Fruit fly (Drosophila melanogaster): ENCODE results near the gene CG13898.
A peak's percentile ranks its signal among the peaks of the same experiment; 100 is the strongest.

Gene CG13898

DNA sequence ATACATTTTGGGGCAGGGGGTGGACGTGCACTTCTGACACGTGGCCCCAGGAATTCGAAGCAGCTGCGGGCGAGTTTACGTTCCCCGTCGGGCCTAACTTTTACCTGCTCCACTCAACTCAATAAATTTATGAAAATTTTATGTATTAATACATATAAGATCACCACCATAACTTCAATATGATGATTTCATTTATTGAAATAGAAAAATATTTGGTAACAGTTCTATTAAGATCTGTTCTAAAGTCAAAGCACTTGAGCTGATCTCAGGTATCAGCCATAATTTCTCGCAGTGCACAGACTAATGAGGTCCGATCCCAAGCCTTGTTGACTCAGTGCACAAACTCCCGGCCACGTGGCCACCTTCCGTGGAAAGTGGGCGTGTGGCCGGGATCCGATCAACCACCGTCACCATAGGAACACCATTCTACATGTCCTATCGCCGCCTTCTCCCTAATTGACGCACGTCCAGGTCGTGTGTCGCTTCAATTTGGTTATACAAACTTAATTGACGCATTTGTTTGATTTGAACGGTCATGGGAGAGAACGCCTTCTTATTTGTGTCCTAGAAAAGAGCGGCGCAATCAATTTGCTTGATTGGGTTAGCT, 6.3 kb upstream of the CG13898 start:
- TF ChIP-seq CG8478 (optimal IDR thresholded peaks at IDR 0.05) (no peak), usp (GFP tag; optimal IDR thresholded peaks at IDR 0.05) (no peak), psq (optimal IDR thresholded peaks at IDR 0.05) (no peak), pan (optimal IDR thresholded peaks at IDR 0.05) (no peak), Dll (optimal IDR thresholded peaks at IDR 0.05) (no peak), EcR (GFP tag; optimal IDR thresholded peaks at IDR 0.05) (no peak)

DNA sequence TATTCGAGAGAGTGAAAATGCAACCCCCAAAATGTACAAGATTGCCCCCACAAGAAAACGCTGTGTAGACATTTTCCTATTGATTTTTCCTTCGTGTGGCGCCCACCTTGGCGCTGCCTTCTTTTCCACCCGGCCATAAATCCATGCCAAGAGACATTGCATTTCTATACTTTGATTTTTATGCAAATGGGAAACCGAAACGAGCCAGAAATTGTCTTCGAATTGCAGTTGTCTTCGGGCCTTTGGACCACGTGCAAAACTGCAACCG, 5.6 kb upstream of the CG13898 start:
- TF ChIP-seq CG8478 (optimal IDR thresholded peaks at IDR 0.05) (no peak), psq (optimal IDR thresholded peaks at IDR 0.05) (no peak), pan (optimal IDR thresholded peaks at IDR 0.05) (no peak), usp (GFP tag; optimal IDR thresholded peaks at IDR 0.05) (no peak), Dll (optimal IDR thresholded peaks at IDR 0.05) (no peak), EcR (GFP tag; optimal IDR thresholded peaks at IDR 0.05) (no peak)

DNA sequence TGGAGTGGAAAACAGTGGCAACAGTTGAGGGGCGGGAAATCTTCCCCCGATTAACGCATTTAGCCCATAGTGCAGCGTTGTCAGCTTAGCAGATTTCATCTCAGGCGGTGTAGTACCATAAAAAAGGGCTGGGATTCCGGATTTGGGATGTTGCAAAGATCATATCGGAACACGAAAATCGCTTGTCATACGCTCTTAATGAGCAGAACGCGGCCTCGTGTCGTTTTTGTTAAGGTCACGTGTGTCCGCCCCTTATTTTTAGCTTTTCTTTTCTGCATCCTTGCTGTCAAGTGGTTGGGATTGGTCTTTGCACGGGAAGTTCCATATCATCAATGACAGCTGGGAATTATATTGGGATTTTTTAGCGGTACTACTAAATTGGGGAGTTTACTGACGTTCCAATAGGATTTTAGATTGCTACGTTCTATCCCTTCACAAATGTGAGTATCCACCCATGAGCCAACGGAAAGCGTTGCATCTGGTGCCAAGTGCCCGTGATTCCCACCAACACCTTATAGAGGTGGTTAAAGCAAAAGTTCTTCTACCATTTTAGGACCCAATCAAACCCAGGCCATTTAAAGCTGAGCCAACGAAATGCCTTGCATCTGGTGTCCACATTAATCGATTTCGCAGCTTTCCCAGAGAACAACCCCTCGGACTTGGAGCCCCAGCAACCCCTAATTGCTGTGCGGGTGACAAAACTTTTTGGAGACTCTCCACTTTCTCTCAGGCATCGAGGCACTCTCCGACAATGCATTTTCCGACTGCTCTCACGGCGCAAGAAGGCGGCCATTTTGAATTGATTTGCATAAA, 5.1 kb upstream of the CG13898 start:
- TF ChIP-seq pan (optimal IDR thresholded peaks at IDR 0.05), result no peak
- no peak for TF ChIP-seq CG8478 (optimal IDR thresholded peaks at IDR 0.05)
- no peak for TF ChIP-seq psq (optimal IDR thresholded peaks at IDR 0.05)
- TF ChIP-seq EcR (GFP tag; optimal IDR thresholded peaks at IDR 0.05), result no peak
- no peak for TF ChIP-seq Dll (optimal IDR thresholded peaks at IDR 0.05)
- no peak for TF ChIP-seq usp (GFP tag; optimal IDR thresholded peaks at IDR 0.05)

DNA sequence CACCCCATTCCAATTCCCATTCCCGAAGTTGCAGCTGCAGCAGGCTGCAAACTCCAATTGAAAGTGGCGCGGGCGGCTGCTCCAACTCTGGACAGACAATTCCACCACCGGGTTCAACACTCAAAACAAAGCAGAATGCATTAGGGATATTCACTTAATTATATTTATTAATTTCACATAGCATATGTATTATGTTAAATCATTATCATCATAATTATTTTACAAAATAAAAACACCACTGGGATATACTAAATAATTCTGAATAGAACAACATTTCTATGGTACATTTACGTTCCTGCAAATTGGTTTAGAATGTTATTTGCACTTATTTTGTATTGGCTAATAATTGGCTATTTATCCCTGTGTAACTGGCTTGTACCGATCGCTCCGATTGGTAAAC, 3.6 kb upstream of the CG13898 start:
- TF ChIP-seq Dll (optimal IDR thresholded peaks at IDR 0.05), result no peak
- TF ChIP-seq usp (GFP tag; optimal IDR thresholded peaks at IDR 0.05), result no peak
- TF ChIP-seq EcR (GFP tag; optimal IDR thresholded peaks at IDR 0.05), result no peak
- no peak for TF ChIP-seq psq (optimal IDR thresholded peaks at IDR 0.05)
- TF ChIP-seq pan (optimal IDR thresholded peaks at IDR 0.05), result no peak
- TF ChIP-seq CG8478 (optimal IDR thresholded peaks at IDR 0.05), result no peak

DNA sequence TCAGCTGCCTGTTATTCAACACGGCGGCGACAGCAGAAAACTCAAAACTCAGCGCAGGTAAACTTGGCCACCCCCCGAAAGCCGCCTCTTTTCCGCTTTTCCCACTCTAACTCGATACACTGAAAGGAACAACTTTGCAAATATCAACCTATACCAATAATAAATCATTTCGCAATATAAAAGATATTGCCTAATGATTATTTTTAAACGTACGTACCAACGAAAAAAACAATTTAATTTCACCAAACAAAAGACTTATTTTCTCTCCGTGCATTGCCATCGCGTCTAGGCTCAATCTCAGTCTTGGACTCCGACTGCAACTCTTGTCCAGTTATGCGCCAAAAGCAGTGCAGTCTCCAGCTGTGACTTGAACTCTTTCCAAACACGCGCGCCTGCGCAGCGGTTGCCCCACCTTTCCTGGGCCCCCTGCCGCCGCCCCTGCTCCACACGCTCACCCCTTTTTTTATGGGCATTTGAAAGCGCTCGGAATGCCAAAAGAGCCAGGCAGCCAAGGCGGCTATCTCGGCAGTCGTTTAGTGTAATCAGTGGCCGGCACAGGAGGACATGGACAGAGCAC, 1.9 kb upstream of the CG13898 start:
- TF ChIP-seq usp (GFP tag; optimal IDR thresholded peaks at IDR 0.05) (no peak), Dll (optimal IDR thresholded peaks at IDR 0.05) (no peak), EcR (GFP tag; optimal IDR thresholded peaks at IDR 0.05) (no peak), CG8478 (optimal IDR thresholded peaks at IDR 0.05) (no peak), psq (optimal IDR thresholded peaks at IDR 0.05) (no peak), pan (optimal IDR thresholded peaks at IDR 0.05) (no peak)

DNA sequence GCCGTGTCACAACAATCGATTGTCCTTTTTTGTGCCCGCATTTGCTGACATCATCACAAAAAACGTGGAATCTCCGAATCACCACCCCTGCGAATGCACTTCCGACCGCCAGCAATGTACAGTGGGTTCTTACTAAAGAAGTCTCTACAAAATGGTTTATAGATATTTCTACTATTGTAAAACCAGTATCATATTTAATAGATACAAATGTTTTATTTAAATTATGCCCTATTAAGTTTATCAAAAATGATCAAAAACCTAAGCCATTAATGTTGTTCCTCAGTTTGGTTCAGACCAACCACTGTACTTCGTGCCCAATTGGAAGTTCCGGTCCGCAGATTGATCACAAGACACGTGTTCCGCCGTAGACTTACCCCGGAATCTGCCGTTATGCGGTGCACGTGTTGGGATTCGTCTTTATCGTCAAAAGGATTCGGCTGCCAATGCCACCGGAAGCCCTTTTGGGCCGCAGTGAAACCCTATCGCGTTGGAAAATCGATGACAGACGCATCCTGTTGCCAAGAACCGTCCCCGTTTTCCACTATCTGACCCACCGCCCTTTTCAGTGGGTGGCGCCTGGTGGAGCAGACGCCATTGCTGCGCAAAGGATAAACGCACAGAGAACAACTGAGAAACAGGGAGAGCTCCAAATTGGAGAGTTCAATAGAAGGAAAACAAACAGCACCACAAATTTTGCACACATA, 858 bp upstream of the CG13898 start:
- TF ChIP-seq CG8478 (optimal IDR thresholded peaks at IDR 0.05), result no peak
- TF ChIP-seq pan (optimal IDR thresholded peaks at IDR 0.05), result no peak
- no peak for TF ChIP-seq EcR (GFP tag; optimal IDR thresholded peaks at IDR 0.05)
- no peak for TF ChIP-seq psq (optimal IDR thresholded peaks at IDR 0.05)
- TF ChIP-seq Dll (optimal IDR thresholded peaks at IDR 0.05), result no peak
- no peak for TF ChIP-seq usp (GFP tag; optimal IDR thresholded peaks at IDR 0.05)

DNA sequence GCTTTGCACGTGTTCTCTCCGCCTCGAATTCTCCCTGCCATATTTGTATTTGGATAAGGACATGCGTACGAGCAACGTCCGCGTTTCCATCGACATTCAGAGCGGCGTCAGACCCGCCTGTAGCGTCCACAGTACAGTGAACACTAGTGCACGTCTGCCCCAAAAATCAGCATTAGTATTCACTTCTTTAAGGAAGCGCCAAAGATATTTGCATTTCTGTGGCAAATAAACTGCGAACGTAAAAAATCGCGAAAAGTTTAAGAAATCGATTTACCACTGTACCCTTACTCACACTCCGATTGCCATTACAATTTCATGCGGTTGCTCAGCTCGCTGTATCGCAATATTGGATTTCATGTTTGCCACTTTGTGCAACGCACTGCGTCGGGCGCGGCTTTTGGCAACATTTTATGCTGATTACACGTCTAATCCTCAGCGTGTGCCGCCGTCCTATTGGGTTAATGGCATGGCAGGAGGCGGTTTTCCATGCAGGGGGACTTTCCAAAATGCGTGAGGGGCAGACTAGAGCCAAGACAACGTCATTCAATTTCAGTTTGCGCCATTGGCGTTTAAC, 1.1 kb downstream of the CG13898 start:
- no peak for TF ChIP-seq EcR (GFP tag; optimal IDR thresholded peaks at IDR 0.05)
- TF ChIP-seq pan (optimal IDR thresholded peaks at IDR 0.05), result no peak
- no peak for TF ChIP-seq Dll (optimal IDR thresholded peaks at IDR 0.05)
- no peak for TF ChIP-seq usp (GFP tag; optimal IDR thresholded peaks at IDR 0.05)
- TF ChIP-seq CG8478 (optimal IDR thresholded peaks at IDR 0.05), result no peak
- no peak for TF ChIP-seq psq (optimal IDR thresholded peaks at IDR 0.05)

DNA sequence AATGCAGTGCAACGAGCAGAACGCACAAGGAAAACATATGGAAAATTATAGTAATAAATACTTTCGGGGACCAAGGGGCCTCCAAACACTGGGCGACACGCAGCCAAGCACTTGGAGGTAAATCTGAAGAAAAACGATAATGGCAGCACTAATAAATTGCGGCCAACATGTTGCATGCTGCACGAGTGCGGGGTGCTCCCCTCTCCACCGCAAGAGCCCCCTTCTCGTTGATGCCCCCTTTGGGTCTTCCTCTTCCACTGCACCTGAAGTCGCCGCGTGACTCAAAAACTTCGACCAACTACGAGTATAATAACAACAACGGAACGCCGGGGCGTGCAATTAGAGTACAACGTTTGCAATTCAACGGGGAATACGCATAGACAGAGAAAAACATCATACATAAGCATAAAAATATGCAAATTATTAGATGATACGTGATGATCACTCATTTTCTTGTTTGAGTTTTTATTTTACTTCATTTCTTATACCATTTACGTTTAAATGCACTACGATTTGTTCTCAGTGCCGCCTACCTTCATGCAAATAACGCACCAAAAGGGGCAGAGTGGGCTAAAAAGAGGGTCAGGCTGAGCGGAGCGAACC, 1.9 kb downstream of the CG13898 start:
- TF ChIP-seq usp (GFP tag; optimal IDR thresholded peaks at IDR 0.05), result no peak
- no peak for TF ChIP-seq EcR (GFP tag; optimal IDR thresholded peaks at IDR 0.05)
- no peak for TF ChIP-seq CG8478 (optimal IDR thresholded peaks at IDR 0.05)
- no peak for TF ChIP-seq psq (optimal IDR thresholded peaks at IDR 0.05)
- no peak for TF ChIP-seq pan (optimal IDR thresholded peaks at IDR 0.05)
- peak; percentile 68 for TF ChIP-seq Dll (optimal IDR thresholded peaks at IDR 0.05)

DNA sequence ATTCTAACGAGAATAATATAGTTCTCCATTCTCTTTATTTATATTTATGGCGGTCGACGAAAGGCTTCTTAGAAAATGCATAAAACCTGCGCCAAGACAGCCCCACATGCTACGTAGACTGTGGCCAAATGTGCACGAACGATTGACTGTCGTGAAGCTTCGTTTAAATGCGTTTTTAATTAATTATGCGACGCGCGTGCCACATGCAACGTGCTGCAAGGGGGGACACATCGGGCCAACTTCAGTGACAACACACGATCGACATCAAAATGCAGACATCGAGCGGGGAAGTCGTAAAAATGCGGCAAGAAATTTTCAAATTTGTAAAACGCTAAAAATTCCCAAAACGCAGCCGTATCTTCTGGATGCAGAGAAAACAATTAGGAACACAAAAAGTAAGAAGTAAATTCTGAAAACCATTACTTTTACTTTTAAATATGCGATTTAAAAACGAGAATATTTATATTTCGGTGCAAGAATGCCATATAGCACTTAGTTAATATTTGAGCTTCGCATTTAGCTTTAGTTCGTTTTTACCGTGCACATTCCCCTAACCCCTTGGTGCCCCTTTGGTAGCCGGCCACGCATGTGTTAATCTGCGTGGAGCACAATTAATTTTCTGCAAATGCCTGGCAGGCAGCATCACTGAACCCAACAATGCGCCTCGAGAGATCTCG, 3.9 kb downstream of the CG13898 start:
- TF ChIP-seq EcR (GFP tag; optimal IDR thresholded peaks at IDR 0.05) (no peak), pan (optimal IDR thresholded peaks at IDR 0.05) (no peak), usp (GFP tag; optimal IDR thresholded peaks at IDR 0.05) (no peak), psq (optimal IDR thresholded peaks at IDR 0.05) (no peak), CG8478 (optimal IDR thresholded peaks at IDR 0.05) (no peak), Dll (optimal IDR thresholded peaks at IDR 0.05) (no peak)

DNA sequence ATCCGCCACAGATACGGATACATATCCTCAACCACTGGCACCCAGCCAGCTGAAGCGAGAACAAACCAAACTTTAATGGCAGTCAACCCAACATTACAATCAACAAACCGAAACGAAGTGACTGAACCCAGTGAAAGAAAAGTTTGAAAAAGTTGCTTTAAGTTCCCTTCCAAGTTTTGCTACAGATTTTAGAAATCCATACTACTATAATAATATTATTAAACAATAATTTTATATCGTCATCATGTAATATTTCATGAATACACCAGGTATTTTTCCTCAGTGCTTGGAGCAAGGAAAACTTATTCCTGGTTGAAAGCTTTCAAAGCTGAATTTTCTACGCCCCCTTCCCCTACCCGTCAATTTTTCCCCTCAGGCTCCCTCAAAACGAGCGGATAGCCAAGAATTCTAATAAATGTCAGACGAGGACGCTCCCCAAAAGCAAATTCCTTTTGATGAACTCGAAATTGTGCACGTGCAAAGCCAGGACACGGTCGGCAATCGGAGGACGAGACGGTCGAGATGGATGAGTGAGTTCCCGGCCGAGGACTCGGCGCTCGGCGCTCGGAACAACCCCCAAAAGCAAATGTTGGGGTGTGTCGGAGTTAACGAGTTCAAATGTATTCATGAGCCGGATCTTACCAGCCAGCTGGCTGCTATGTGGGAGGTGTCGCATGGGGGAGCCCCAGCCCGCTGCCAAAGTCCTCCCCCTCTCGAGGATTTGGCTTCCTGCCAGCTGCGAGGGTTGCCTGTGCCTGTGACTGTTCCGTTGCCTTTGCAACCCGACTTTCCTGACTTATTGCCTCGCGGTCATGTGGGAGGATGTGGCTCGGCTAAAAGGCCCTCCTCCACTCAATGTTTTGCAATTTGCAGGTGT, 6.7 kb downstream of the CG13898 start:
- TF ChIP-seq CG8478 (optimal IDR thresholded peaks at IDR 0.05) (no peak), psq (optimal IDR thresholded peaks at IDR 0.05) (no peak), Dll (optimal IDR thresholded peaks at IDR 0.05) (no peak), usp (GFP tag; optimal IDR thresholded peaks at IDR 0.05) (no peak), EcR (GFP tag; optimal IDR thresholded peaks at IDR 0.05) (no peak), pan (optimal IDR thresholded peaks at IDR 0.05) (no peak)

Measured in whole organism.